Worm (Caenorhabditis elegans): ENCODE measurements around the gene M117.3.

Gene M117.3

ce11 chrIV:11857159-11857565 lies 35.2 kb downstream of the M117.3 start (continued):
- TF ChIP-seq egl-43 (GFP tag; IDR thresholded peaks at IDR 0.05) (peak; percentile 69; the same call in 1 of the 2 replicates), Y48G9A.11 (GFP tag; IDR thresholded peaks at IDR 0.05) (no peak), mdl-1 (tag; optimal IDR thresholded peaks at IDR 0.05) (peak; percentile 29 to 54), daf-8 (GFP tag; IDR thresholded peaks at IDR 0.05) (no peak), lin-39 (tag; optimal IDR thresholded peaks at IDR 0.05) (no peak), spr-1 (tag; optimal IDR thresholded peaks at IDR 0.05) (peak; percentile 45), spr-3 (GFP tag; optimal IDR thresholded peaks at IDR 0.05) (no peak), ceh-44 (GFP tag; IDR thresholded peaks at IDR 0.05) (peak; percentile 51; the same call in 1 of the 2 replicates), daf-12 (tag; optimal IDR thresholded peaks at IDR 0.05) (no peak), lin-15B (tag; optimal IDR thresholded peaks at IDR 0.05) (no peak), nhr-25 (tag; optimal IDR thresholded peaks at IDR 0.05; ENCODE audit: borderline replicate concordance, insufficient read depth) (no peak), lin-29 (GFP tag; IDR thresholded peaks at IDR 0.05) (no peak), fkh-10 (GFP tag; optimal IDR thresholded peaks at IDR 0.05) (peak; percentile 83), nhr-77 (tag; optimal IDR thresholded peaks at IDR 0.05) (peak; percentile 22), ama-1 (optimal IDR thresholded peaks at IDR 0.05) (peak; percentile 67), T20F7.1 (GFP tag; optimal IDR thresholded peaks at IDR 0.05) (no peak), zfp-2 (tag; optimal IDR thresholded peaks at IDR 0.05) (no peak), nhr-42 (GFP tag; IDR thresholded peaks at IDR 0.05) (no peak), duxl-1 (tag; optimal IDR thresholded peaks at IDR 0.05; ENCODE audit: poor library complexity) (no peak), dpl-1 (GFP tag; optimal IDR thresholded peaks at IDR 0.05) (peak; percentile 19), lir-3 (tag; optimal IDR thresholded peaks at IDR 0.05) (no peak), T26A8.4 (GFP tag; IDR thresholded peaks at IDR 0.05) (peak; percentile 38; the same call in 1 of the 2 replicates), F49E8.2 (tag; optimal IDR thresholded peaks at IDR 0.05; ENCODE audit: borderline replicate concordance) (no peak), dmd-9 (GFP tag; IDR thresholded peaks at IDR 0.05) (no peak), madf-9 (GFP tag; conservative IDR thresholded peaks at IDR 0.05) (0 out of 2 replicates have a peak, but pooled peaks have one; percentile 46), nhr-6 (tag; optimal IDR thresholded peaks at IDR 0.05) (peak; percentile 24), nhr-28 (tag; optimal IDR thresholded peaks at IDR 0.05) (peak; percentile 32), mxl-3 (GFP tag; optimal IDR thresholded peaks at IDR 0.05) (peak; percentile 42), unc-62 (GFP tag; optimal IDR thresholded peaks at IDR 0.05 in 1 of 2) (peak in 1 of 2 experiments; percentile 83), unc-62 (tag; optimal IDR thresholded peaks at IDR 0.05) (no peak), zip-2 (tag; optimal IDR thresholded peaks at IDR 0.05) (no peak), aly-2 (tag; optimal IDR thresholded peaks at IDR 0.05) (no peak), F26F4.8 (GFP tag; conservative IDR thresholded peaks at IDR 0.05) (no peak), snpc-1.2 (GFP tag; IDR thresholded peaks at IDR 0.05) (no peak), madf-5 (GFP tag; IDR thresholded peaks at IDR 0.05) (no peak), hlh-11 (tag; optimal IDR thresholded peaks at IDR 0.05) (peak; percentile 78), php-3 (GFP tag; IDR thresholded peaks at IDR 0.05) (no peak), sdz-12 (GFP tag; optimal IDR thresholded peaks at IDR 0.05) (no peak), ctbp-1 (GFP tag; IDR thresholded peaks at IDR 0.05) (peak; percentile 54; the same call in 1 of the 2 replicates), dmd-6 (GFP tag; IDR thresholded peaks at IDR 0.05) (peak; percentile 46), lsy-2 (tag; optimal IDR thresholded peaks at IDR 0.05) (peak; percentile 55 to 79), snpc-4 (tag; optimal IDR thresholded peaks at IDR 0.05) (no peak), zfp-3 (GFP tag; conservative IDR thresholded peaks at IDR 0.05) (no peak), F44E2.7 (GFP tag; IDR thresholded peaks at IDR 0.05) (no peak), nhr-48 (tag; optimal IDR thresholded peaks at IDR 0.05) (no peak), ZK546.5 (tag; optimal IDR thresholded peaks at IDR 0.05) (no peak), aha-1 (tag) (peak; percentile 96), zag-1 (tag; optimal IDR thresholded peaks at IDR 0.05) (no peak), daf-16 (GFP tag; optimal IDR thresholded peaks at IDR 0.05) (peak in 1 of 2 experiments; percentile 22), daf-16 (tag; optimal IDR thresholded peaks at IDR 0.05) (peak; percentile 21), tag-97 (GFP tag; IDR thresholded peaks at IDR 0.05) (no peak), attf-4 (tag; optimal IDR thresholded peaks at IDR 0.05) (no peak), Y75B8A.6 (GFP tag; IDR thresholded peaks at IDR 0.05) (no peak)
